Worm (Caenorhabditis elegans) whole organism, mixed stage, embryonic: Measurements from ENCODE around the gene pfkb-1.2.

Source experiments
- M03D4.4 ChIP-seq: sonication (generic microtip); optimal IDR thresholded peaks from 2 replicates; lab custom pipeline; 2017; ENCODE audit warnings: mild to moderate bottlenecking, missing genetic modification characterization, missing compliant biosample characterization
- bed-3 ChIP-seq: fragments of 200-800 bp; sonication (Bioruptor generic); optimal IDR thresholded peaks from 3 replicates; lab custom pipeline; 2018; ENCODE audit warnings: mild to moderate bottlenecking, missing genetic modification characterization, moderate library complexity, missing compliant biosample characterization
- blmp-1 ChIP-seq: fragments of 150-350 bp; optimal IDR thresholded peaks from 2 replicates; lab custom pipeline; 2014; ENCODE audit warnings: missing biosample characterization, missing genetic modification characterization
- ceh-39 ChIP-seq: fragments of 150-350 bp; optimal IDR thresholded peaks from 2 replicates; lab custom pipeline; 2014; ENCODE audit warnings: missing biosample characterization, missing genetic modification characterization
- ceh-43 ChIP-seq: fragments of 200-800 bp; sonication (Bioruptor generic); optimal IDR thresholded peaks from 2 replicates; lab custom pipeline; 2018; ENCODE audit warnings: mild to moderate bottlenecking, missing genetic modification characterization, moderate library complexity, missing compliant biosample characterization
- ceh-83 ChIP-seq: fragments of 200-800 bp; sonication (Bioruptor generic); optimal IDR thresholded peaks from 2 replicates; lab custom pipeline; 2018; ENCODE audit warnings: mild to moderate bottlenecking, missing genetic modification characterization, missing compliant biosample characterization
- ces-1 ChIP-seq: fragments of 150-350 bp; optimal IDR thresholded peaks from 2 replicates; lab custom pipeline; 2014; ENCODE audit warnings: missing biosample characterization, missing genetic modification reagents, missing genetic modification characterization
- drap-1 ChIP-seq: fragments of 200-800 bp; sonication (Bioruptor generic); optimal IDR thresholded peaks from 3 replicates; lab custom pipeline; 2018; ENCODE audit warnings: mild to moderate bottlenecking, missing genetic modification characterization, missing compliant biosample characterization
- elt-1 ChIP-seq: sonication (generic microtip); optimal IDR thresholded peaks from 2 replicates; lab custom pipeline; 2017; ENCODE audit warnings: missing genetic modification characterization, mild to moderate bottlenecking, missing compliant biosample characterization, antibody characterized with exemption, moderate library complexity, borderline replicate concordance; ENCODE audit not compliant: insufficient read depth
- elt-3 ChIP-seq: fragments of 150-350 bp; optimal IDR thresholded peaks from 2 replicates; lab custom pipeline; 2014; ENCODE audit warnings: missing biosample characterization, missing genetic modification characterization
- flh-1 ChIP-seq: fragments of 200-800 bp; sonication (Bioruptor generic); optimal IDR thresholded peaks from 2 replicates; lab custom pipeline; 2018; ENCODE audit warnings: mild to moderate bottlenecking, missing genetic modification characterization, moderate library complexity, missing compliant biosample characterization
- hlh-1 ChIP-seq: fragments of 150-350 bp; optimal IDR thresholded peaks from 2 replicates; lab custom pipeline; 2014; ENCODE audit warnings: missing biosample characterization, missing genetic modification reagents, missing genetic modification characterization
- lin-13 ChIP-seq: fragments of 150-350 bp; optimal IDR thresholded peaks from 2 replicates; lab custom pipeline; 2014; ENCODE audit warnings: missing biosample characterization, missing genetic modification characterization
- lin-32 ChIP-seq: fragments of 200-800 bp; sonication (Bioruptor generic); optimal IDR thresholded peaks from 2 replicates; lab custom pipeline; 2018; ENCODE audit warnings: mild to moderate bottlenecking, missing genetic modification characterization, missing compliant biosample characterization
- lsy-2 ChIP-seq: fragments of 150-350 bp; optimal IDR thresholded peaks from 2 replicates; lab custom pipeline; 2014; ENCODE audit warnings: missing biosample characterization, missing genetic modification characterization
- mab-5 ChIP-seq: fragments of 150-350 bp; optimal IDR thresholded peaks from 2 replicates; lab custom pipeline; 2014; ENCODE audit warnings: missing biosample characterization, missing genetic modification characterization
- mep-1 ChIP-seq: fragments of 150-350 bp; optimal IDR thresholded peaks from 2 replicates; lab custom pipeline; 2017; ENCODE audit warnings: missing biosample characterization, missing genetic modification reagents, missing genetic modification characterization, inconsistent platforms
- mls-2 ChIP-seq: sonication (generic microtip); optimal IDR thresholded peaks from 2 replicates; lab custom pipeline; 2016; ENCODE audit warnings: mild to moderate bottlenecking, missing genetic modification characterization, moderate library complexity, missing compliant biosample characterization
- nhr-12 ChIP-seq: fragments of 150-350 bp; optimal IDR thresholded peaks from 2 replicates; lab custom pipeline; 2014; ENCODE audit warnings: missing biosample characterization, missing genetic modification characterization
- nhr-2 ChIP-seq: fragments of 150-350 bp; optimal IDR thresholded peaks from 2 replicates; lab custom pipeline; 2014; ENCODE audit warnings: missing biosample characterization, missing genetic modification characterization
- nhr-237 ChIP-seq: fragments of 150-350 bp; optimal IDR thresholded peaks from 2 replicates; lab custom pipeline; 2014; ENCODE audit warnings: missing biosample characterization, missing genetic modification characterization
- nhr-28 ChIP-seq: fragments of 150-350 bp; optimal IDR thresholded peaks from 2 replicates; lab custom pipeline; 2014; ENCODE audit warnings: missing biosample characterization, missing genetic modification characterization
- nhr-76 ChIP-seq: sonication (generic microtip); optimal IDR thresholded peaks from 2 replicates; lab custom pipeline; 2017; ENCODE audit warnings: missing biosample characterization, missing genetic modification characterization
- pha-4 ChIP-seq: fragments of 150-350 bp; optimal IDR thresholded peaks from 2 replicates; lab custom pipeline; 2018; ENCODE audit warnings: missing biosample characterization, missing genetic modification reagents, missing genetic modification characterization
- sem-2 ChIP-seq: fragments of 200-800 bp; sonication (Bioruptor generic); optimal IDR thresholded peaks from 2 replicates; lab custom pipeline; 2018; ENCODE audit warnings: mild to moderate bottlenecking, missing genetic modification characterization, missing compliant biosample characterization
- sptf-1 ChIP-seq: sonication (generic microtip); optimal IDR thresholded peaks from 2 replicates; lab custom pipeline; 2017; ENCODE audit warnings: mild to moderate bottlenecking, missing genetic modification characterization, moderate library complexity, missing compliant biosample characterization
- tbx-8 ChIP-seq: fragments of 200-800 bp; sonication (Bioruptor generic); optimal IDR thresholded peaks from 2 replicates; lab custom pipeline; 2018; ENCODE audit warnings: mild to moderate bottlenecking, missing genetic modification characterization, moderate library complexity, missing compliant biosample characterization
- unc-120 ChIP-seq: sonication (generic microtip); optimal IDR thresholded peaks from 2 replicates; lab custom pipeline; 2017; ENCODE audit warnings: missing genetic modification characterization, missing compliant biosample characterization; ENCODE audit not compliant: poor library complexity, severe bottlenecking
- unc-39 ChIP-seq: fragments of 150-350 bp; optimal IDR thresholded peaks from 2 replicates; lab custom pipeline; 2014; ENCODE audit warnings: missing biosample characterization, missing genetic modification characterization
- unc-62 ChIP-seq: fragments of 150-350 bp; optimal IDR thresholded peaks from 2 replicates; lab custom pipeline; 2014; ENCODE audit warnings: missing biosample characterization, missing genetic modification reagents, missing genetic modification characterization
- zip-8 ChIP-seq: fragments of 150-350 bp; optimal IDR thresholded peaks from 2 replicates; lab custom pipeline; 2014; ENCODE audit warnings: missing biosample characterization, missing genetic modification characterization
- ztf-11 ChIP-seq: fragments of 150-350 bp; optimal IDR thresholded peaks from 2 replicates; lab custom pipeline; 2014; ENCODE audit warnings: missing biosample characterization, missing genetic modification characterization

The pfkb-1.2 gene

DNA sequence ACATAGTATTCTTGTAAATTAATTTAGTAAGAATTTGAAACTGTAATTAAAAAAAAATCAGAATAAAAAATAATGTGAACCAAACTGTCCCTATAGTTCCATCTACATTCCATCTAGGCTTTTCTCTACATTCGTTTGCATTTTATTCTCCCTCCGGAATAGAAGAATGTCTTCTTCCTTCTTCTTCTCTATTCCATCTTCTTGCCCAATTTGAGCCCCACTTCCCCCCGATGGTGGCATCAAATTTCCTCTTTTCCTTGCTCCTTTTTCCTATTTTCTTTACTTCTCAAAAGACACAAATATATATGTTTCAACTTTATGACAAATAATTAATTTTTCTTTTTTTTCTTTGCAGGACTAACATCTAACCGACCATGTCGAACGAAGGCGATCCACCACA is 33.5 kb downstream of the pfkb-1.2 start, which contains the start of gene unc-44:
Gene unc-44, plus strand, starts transcription at position 356 of the 400 bp plus-strand sequence.
- TF ChIP-seq nhr-2 (tag; lab: Kevin White, UChicago) (no peak), ces-1 (peak; percentile 55)

DNA sequence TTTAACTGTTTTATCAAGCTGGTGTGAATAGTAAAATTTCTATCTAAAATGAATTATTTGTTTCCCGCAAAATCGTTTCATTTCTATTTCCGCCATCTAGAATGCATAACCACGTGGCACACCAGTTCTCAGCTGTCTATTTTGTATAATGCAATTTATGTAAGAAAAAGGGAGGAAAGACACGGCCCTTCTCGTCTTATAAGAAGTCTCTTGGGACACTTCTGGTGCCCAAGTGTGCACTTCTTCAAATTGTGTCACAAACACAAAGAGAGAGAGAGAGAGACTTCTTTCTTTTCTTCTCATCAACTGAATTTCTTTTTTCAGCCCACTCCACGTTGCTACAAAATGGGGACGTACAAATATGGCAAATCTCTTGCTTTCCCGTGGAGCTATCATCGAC is 35.5 kb downstream of the pfkb-1.2 start:
- no peak for TF ChIP-seq zip-8 (tag; lab: Kevin White, UChicago)
- peak; percentile 4 for TF ChIP-seq lin-32
- TF ChIP-seq ztf-11 (tag; lab: Kevin White, UChicago) = no peak
- peak; percentile 92 for TF ChIP-seq ces-1
- TF ChIP-seq elt-3 = no peak
- TF ChIP-seq, all 35 proteins: peak for 2

DNA sequence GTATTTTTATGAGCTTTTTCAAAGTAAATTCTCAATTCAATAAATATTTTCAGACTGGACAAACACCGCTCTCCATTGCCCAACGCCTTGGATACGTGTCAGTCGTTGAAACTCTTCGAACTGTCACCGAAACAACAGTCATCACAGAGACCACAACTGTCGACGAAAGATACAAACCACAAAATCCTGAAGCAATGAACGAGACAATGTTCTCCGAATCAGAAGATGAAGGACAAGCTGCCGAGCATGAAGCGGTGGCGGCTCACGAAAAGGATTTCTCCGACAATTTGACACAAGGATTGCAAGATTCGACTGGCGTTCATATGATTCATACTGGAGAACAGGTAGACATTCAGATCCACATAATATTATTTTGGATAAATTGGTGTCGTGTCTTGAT is 38.1 kb downstream of the pfkb-1.2 start:
- TF ChIP-seq tbx-8 (GFP tag; lab: Kevin White, UChicago) (no peak), elt-3 (no peak), M03D4.4 (tag; lab: Kevin White, UChicago) (no peak), lin-32 (no peak), drap-1 (GFP tag; lab: Kevin White, UChicago) (no peak)

DNA sequence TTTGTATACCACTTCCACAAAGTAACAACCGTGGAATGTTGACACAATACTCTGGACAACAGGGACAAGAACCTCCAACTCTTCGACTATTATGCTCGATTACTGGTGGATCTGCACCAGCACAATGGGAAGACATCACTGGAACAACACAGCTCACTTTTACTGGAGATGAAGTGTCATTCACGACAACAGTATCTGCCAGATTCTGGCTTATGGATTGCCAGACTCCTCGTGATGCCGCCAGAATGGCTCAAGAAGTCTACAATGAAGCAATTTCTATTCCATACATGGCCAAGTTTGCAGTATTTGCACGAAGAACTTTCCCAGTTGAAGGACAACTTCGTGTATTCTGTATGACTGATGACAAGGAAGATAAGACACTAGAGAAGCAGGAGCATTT is 41.5 kb downstream of the pfkb-1.2 start:
- no peak for TF ChIP-seq unc-62 (GFP tag; lab: Kevin White, UChicago)
- no peak for TF ChIP-seq mab-5 (tag; lab: Kevin White, UChicago)
- TF ChIP-seq bed-3 (GFP tag; lab: Kevin White, UChicago) = no peak
- TF ChIP-seq ceh-83 (GFP tag; lab: Kevin White, UChicago) = no peak
- TF ChIP-seq ceh-43 (GFP tag; lab: Kevin White, UChicago) = no peak
- no peak for TF ChIP-seq nhr-237 (tag; lab: Kevin White, UChicago)
- no peak for TF ChIP-seq sem-2 (GFP tag; lab: Kevin White, UChicago)
- no peak for TF ChIP-seq tbx-8 (GFP tag; lab: Kevin White, UChicago)
- no peak for TF ChIP-seq pha-4 (tag; lab: Kevin White, UChicago)
- no peak for TF ChIP-seq ceh-39
- no peak for TF ChIP-seq unc-39 (tag; lab: Kevin White, UChicago)
- TF ChIP-seq unc-120 = no peak
- no peak for TF ChIP-seq mep-1 (tag; lab: Kevin White, UChicago)
- TF ChIP-seq elt-1 = no peak
- no peak for TF ChIP-seq lsy-2 (tag; lab: Kevin White, UChicago)
- no peak for TF ChIP-seq blmp-1 (tag; lab: Kevin White, UChicago)
- no peak for TF ChIP-seq nhr-76 (tag; lab: Kevin White, UChicago)
- TF ChIP-seq flh-1 (GFP tag; lab: Kevin White, UChicago) = no peak
- no peak for TF ChIP-seq ces-1
- TF ChIP-seq nhr-2 (tag; lab: Kevin White, UChicago) = no peak

DNA sequence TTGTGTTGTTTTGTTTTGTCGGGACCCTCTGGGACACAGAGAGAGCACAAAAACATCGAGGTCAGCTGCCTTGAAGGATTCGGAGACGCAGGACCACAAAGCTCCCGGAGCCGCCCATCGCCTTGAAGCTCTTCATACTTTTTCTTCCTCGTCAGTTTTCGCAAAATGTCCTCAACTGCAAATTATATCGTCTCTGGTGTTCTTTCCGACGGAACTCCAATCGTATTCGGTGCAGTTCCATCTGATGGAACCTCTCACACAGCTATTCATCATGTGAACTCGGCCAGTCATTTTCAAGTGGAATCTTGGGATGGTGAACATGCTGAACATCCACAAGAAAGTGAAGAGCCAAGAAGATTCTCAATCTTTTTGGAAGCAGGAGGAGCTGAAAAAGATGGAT is 43.7 kb downstream of the pfkb-1.2 start:
- TF ChIP-seq unc-120 = no peak
- TF ChIP-seq hlh-1 (tag; lab: Kevin White, UChicago) = peak; percentile 8

DNA sequence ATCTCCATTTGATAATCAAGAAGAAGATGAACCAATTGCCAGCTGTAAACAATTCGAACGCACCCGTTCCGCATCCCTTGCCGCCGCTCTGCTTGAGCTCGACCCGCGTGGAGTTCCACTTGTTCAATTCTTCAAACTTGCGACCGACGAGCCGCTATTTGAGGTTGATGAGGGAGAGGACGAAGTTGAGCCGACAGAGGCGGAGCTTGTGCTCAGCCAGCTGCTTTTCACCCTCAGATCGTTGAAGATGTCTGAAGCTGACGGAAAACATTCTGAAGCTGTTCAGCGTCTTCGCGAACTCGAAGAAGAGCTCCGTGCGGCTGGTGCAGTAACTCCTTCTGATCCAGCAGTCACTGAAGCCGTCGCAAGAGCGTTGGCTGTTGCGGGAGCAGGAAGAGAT is 44.1 kb downstream of the pfkb-1.2 start:
- TF ChIP-seq flh-1 (GFP tag; lab: Kevin White, UChicago) (no peak), nhr-28 (no peak), ceh-39 (no peak), ztf-11 (tag; lab: Kevin White, UChicago) (no peak), unc-39 (tag; lab: Kevin White, UChicago) (no peak), lin-13 (tag; lab: Kevin White, UChicago) (no peak), nhr-12 (tag; lab: Kevin White, UChicago) (no peak), sptf-1 (tag; lab: Kevin White, UChicago) (no peak), nhr-237 (tag; lab: Kevin White, UChicago) (no peak), lsy-2 (tag; lab: Kevin White, UChicago) (no peak), hlh-1 (tag; lab: Kevin White, UChicago) (no peak), nhr-2 (tag; lab: Kevin White, UChicago) (no peak), ceh-43 (GFP tag; lab: Kevin White, UChicago) (no peak), lin-32 (no peak), mls-2 (no peak), ces-1 (no peak), ceh-83 (GFP tag; lab: Kevin White, UChicago) (no peak), nhr-76 (tag; lab: Kevin White, UChicago) (no peak), unc-120 (no peak), tbx-8 (GFP tag; lab: Kevin White, UChicago) (no peak)
